Fruit fly (Drosophila melanogaster): ENCODE results near the gene CG15202.

CG15202 gene

dm6 chrX:11124749-11125508 is 17.4 kb upstream of the CG15202 start, which contains the start of gene Rpt3 (continued):
- no peak for TF ChIP-seq dmrt11E (tag; optimal IDR thresholded peaks at IDR 0.05)
- TF ChIP-seq chinmo (GFP tag; IDR thresholded peaks at IDR 0.05; ENCODE audit: partially characterized antibody) = 0 out of 4 replicates have a peak, but pooled peaks have one; percentile 33
- no peak for TF ChIP-seq CG15269 (tag; optimal IDR thresholded peaks at IDR 0.05)
- no peak for TF ChIP-seq Awh (GFP tag; IDR thresholded peaks at IDR 0.05)
- TF ChIP-seq Hand (GFP tag; optimal IDR thresholded peaks at IDR 0.05) = no peak
- TF ChIP-seq Antp (GFP tag; optimal IDR thresholded peaks at IDR 0.05) = no peak
- no peak for TF ChIP-seq pnt (GFP tag; optimal IDR thresholded peaks at IDR 0.05)
- TF ChIP-seq oc (tag; optimal IDR thresholded peaks at IDR 0.05) = no peak
- no peak for TF ChIP-seq tio (GFP tag; optimal IDR thresholded peaks at IDR 0.05)
- TF ChIP-seq tx (GFP tag; optimal IDR thresholded peaks at IDR 0.05) = no peak
- TF ChIP-seq zfh2 (GFP tag; optimal IDR thresholded peaks at IDR 0.05) = no peak
- TF ChIP-seq usp (GFP tag; optimal IDR thresholded peaks at IDR 0.05) = no peak
- no peak for TF ChIP-seq gcm2 (GFP tag; optimal IDR thresholded peaks at IDR 0.05)
- TF ChIP-seq CG6683 (GFP tag; optimal IDR thresholded peaks at IDR 0.05) = no peak
- no peak for TF ChIP-seq H2.0 (GFP tag; IDR thresholded peaks at IDR 0.05)
- no peak for TF ChIP-seq slp2 (GFP tag; optimal IDR thresholded peaks at IDR 0.05)
- no peak for TF ChIP-seq otp (GFP tag; IDR thresholded peaks at IDR 0.05)
- TF ChIP-seq hbn (GFP tag; IDR thresholded peaks at IDR 0.05; ENCODE audit: partially characterized antibody) = peak; percentile 63
- TF ChIP-seq Aef1 (GFP tag; IDR thresholded peaks at IDR 0.05) = 0 out of 3 replicates have a peak, but pooled peaks have one; percentile 12
- no peak for TF ChIP-seq CG14667 (GFP tag; IDR thresholded peaks at IDR 0.05)
- TF ChIP-seq CG3847 (GFP tag; IDR thresholded peaks at IDR 0.05) = no peak
- TF ChIP-seq CG6765 (GFP tag; optimal IDR thresholded peaks at IDR 0.05) = no peak
- no peak for TF ChIP-seq ftz-f1 (GFP tag; optimal IDR thresholded peaks at IDR 0.05)
- peak; percentile 78 for TF ChIP-seq CG13287 (GFP tag; IDR thresholded peaks at IDR 0.05; ENCODE audit: partially characterized antibody)
- no peak for TF ChIP-seq CG1529 (GFP tag; optimal IDR thresholded peaks at IDR 0.05)
- no peak for TF ChIP-seq CG8944 (GFP tag; optimal IDR thresholded peaks at IDR 0.05)
- no peak for TF ChIP-seq CrebB (tag; optimal IDR thresholded peaks at IDR 0.05)
- TF ChIP-seq CG8359 (GFP tag; optimal IDR thresholded peaks at IDR 0.05; ENCODE audit: borderline replicate concordance) = no peak
- TF ChIP-seq Hsf (GFP tag; optimal IDR thresholded peaks at IDR 0.05) = peak; percentile 6
- no peak for TF ChIP-seq Jarid2 (GFP tag; optimal IDR thresholded peaks at IDR 0.05)
- TF ChIP-seq tup (GFP tag; optimal IDR thresholded peaks at IDR 0.05) = no peak
- no peak for TF ChIP-seq kah (GFP tag; optimal IDR thresholded peaks at IDR 0.05)
- no peak for TF ChIP-seq CG2199 (GFP tag; IDR thresholded peaks at IDR 0.05)
- TF ChIP-seq CG13775 (GFP tag; optimal IDR thresholded peaks at IDR 0.05) = peak; percentile 14
- no peak for TF ChIP-seq shn (GFP tag; optimal IDR thresholded peaks at IDR 0.05)
- TF ChIP-seq CG32532 (GFP tag; IDR thresholded peaks at IDR 0.05) = 0 out of 2 replicates have a peak, but pooled peaks have one; percentile 8
- TF ChIP-seq YL-1 (GFP tag; optimal IDR thresholded peaks at IDR 0.05) = peak; percentile 43
- peak; percentile 79 for TF ChIP-seq Sin3A (optimal IDR thresholded peaks at IDR 0.05)
- TF ChIP-seq amos (GFP tag; IDR thresholded peaks at IDR 0.05; ENCODE audit: partially characterized antibody) = peak; percentile 73
- no peak for TF ChIP-seq Lpt (GFP tag; optimal IDR thresholded peaks at IDR 0.05)
- no peak for TF ChIP-seq Dek (tag; optimal IDR thresholded peaks at IDR 0.05)
- TF ChIP-seq ems (GFP tag; optimal IDR thresholded peaks at IDR 0.05) = no peak
- no peak for TF ChIP-seq fd3F (GFP tag; optimal IDR thresholded peaks at IDR 0.05)
- peak; percentile 47 for TF ChIP-seq Bgb (GFP tag; IDR thresholded peaks at IDR 0.05; ENCODE audit: partially characterized antibody)
- no peak for TF ChIP-seq CG8281 (tag; optimal IDR thresholded peaks at IDR 0.05)
- TF ChIP-seq CG2712 (tag; optimal IDR thresholded peaks at IDR 0.05) = peak; percentile 34
- TF ChIP-seq Fer3 (tag; optimal IDR thresholded peaks at IDR 0.05) = no peak
- peak; percentile 49 for TF ChIP-seq CG17186 (GFP tag; optimal IDR thresholded peaks at IDR 0.05)
- peak; percentile 78 for TF ChIP-seq MESR4 (GFP tag; optimal IDR thresholded peaks at IDR 0.05)
- TF ChIP-seq sug (tag; optimal IDR thresholded peaks at IDR 0.05) = no peak

Data from whole organism, embryonic.